Fruit fly (Drosophila melanogaster) whole organism, adult: ENCODE results near the gene Ns1.
A peak's percentile ranks its signal among the peaks of the same experiment; 100 is the strongest.

Experiments used
- CG11617 ChIP-seq: fragments of 200-800 bp; sonication (Bioruptor generic); optimal IDR thresholded peaks from 2 replicates; lab custom pipeline; 2017; ENCODE audit warnings: mild to moderate bottlenecking, missing biosample characterization, missing genetic modification reagents, missing genetic modification characterization
- CG12768 ChIP-seq: fragments of 200-800 bp; sonication (Bioruptor generic); optimal IDR thresholded peaks from 2 replicates; lab custom pipeline; 2017; ENCODE audit warnings: missing biosample characterization, missing genetic modification characterization, mild to moderate bottlenecking, moderate library complexity, missing genetic modification reagents
- CG14711 ChIP-seq: fragments of 200-800 bp; sonication (Bioruptor generic); optimal IDR thresholded peaks from 2 replicates; lab custom pipeline; 2018; ENCODE audit warnings: missing biosample characterization, mild to moderate bottlenecking, missing genetic modification characterization, moderate library complexity
- CG1620 ChIP-seq: fragments of 200-800 bp; sonication (Bioruptor generic); optimal IDR thresholded peaks from 2 replicates; lab custom pipeline; 2016; ENCODE audit warnings: missing biosample characterization, missing genetic modification characterization
- CG33017 ChIP-seq: fragments of 200-800 bp; sonication (Bioruptor generic); optimal IDR thresholded peaks from 2 replicates; lab custom pipeline; 2018; ENCODE audit warnings: missing biosample characterization, mild to moderate bottlenecking, missing genetic modification characterization, moderate library complexity
- CG5204 ChIP-seq: fragments of 200-800 bp; sonication (Bioruptor generic); optimal IDR thresholded peaks from 2 replicates; lab custom pipeline; 2016; ENCODE audit warnings: missing biosample characterization, missing genetic modification characterization
- CG7045 ChIP-seq: fragments of 200-800 bp; sonication (Bioruptor generic); optimal IDR thresholded peaks from 2 replicates; lab custom pipeline; 2017; ENCODE audit warnings: missing biosample characterization, mild to moderate bottlenecking, missing genetic modification characterization
- CG7101 ChIP-seq: fragments of 200-800 bp; sonication (Bioruptor generic); optimal IDR thresholded peaks from 2 replicates; lab custom pipeline; 2018; ENCODE audit warnings: missing biosample characterization, mild to moderate bottlenecking, missing genetic modification characterization, moderate library complexity
- Clk ChIP-seq: fragments of 200-800 bp; sonication (Bioruptor generic); optimal IDR thresholded peaks from 2 replicates; lab custom pipeline; 2017; ENCODE audit warnings: missing biosample characterization, missing genetic modification characterization
- Crg-1 ChIP-seq: fragments of 200-800 bp; sonication (Bioruptor generic); optimal IDR thresholded peaks from 2 replicates; lab custom pipeline; 2016; ENCODE audit warnings: missing biosample characterization, missing genetic modification characterization
- Hr96 ChIP-seq: fragments of 200-800 bp; sonication (Bioruptor generic); optimal IDR thresholded peaks from 2 replicates; lab custom pipeline; 2016; ENCODE audit warnings: missing biosample characterization, missing genetic modification characterization
- Mnt ChIP-seq: fragments of 200-800 bp; sonication (Bioruptor generic); optimal IDR thresholded peaks from 2 replicates; lab custom pipeline; 2016; ENCODE audit warnings: missing biosample characterization, mild to moderate bottlenecking, missing genetic modification characterization
- bab1 ChIP-seq: fragments of 200-800 bp; sonication (Bioruptor generic); optimal IDR thresholded peaks from 3 replicates; lab custom pipeline; 2019; ENCODE audit warnings: missing biosample characterization, mild to moderate bottlenecking, missing genetic modification characterization, moderate library complexity
- cic ChIP-seq: fragments of 200-800 bp; sonication (Bioruptor generic); optimal IDR thresholded peaks from 2 replicates; lab custom pipeline; 2017; ENCODE audit warnings: missing biosample characterization, mild to moderate bottlenecking, missing genetic modification characterization, moderate library complexity
- cnc ChIP-seq, 2 experiments: fragments of >200 bp; optimal IDR thresholded peaks; 2 replicates each; lab custom pipeline; 2017
- kay ChIP-seq: fragments of 200-800 bp; sonication (Bioruptor generic); peaks from one replicate; lab custom pipeline; 2016; ENCODE audit warnings: missing biosample characterization, missing genetic modification characterization, borderline replicate concordance
- ovo ChIP-seq: fragments of 200-800 bp; sonication (Bioruptor generic); optimal IDR thresholded peaks from 2 replicates; lab custom pipeline; 2016; ENCODE audit warnings: missing biosample characterization, missing genetic modification characterization
- pad ChIP-seq: fragments of 200-800 bp; sonication (Bioruptor generic); optimal IDR thresholded peaks from 3 replicates; lab custom pipeline; 2017; ENCODE audit warnings: missing biosample characterization, missing genetic modification characterization, mild to moderate bottlenecking, moderate library complexity, missing genetic modification reagents
- tj ChIP-seq: fragments of 200-800 bp; sonication (Bioruptor generic); optimal IDR thresholded peaks from 3 replicates; lab custom pipeline; 2017; ENCODE audit warnings: missing biosample characterization, mild to moderate bottlenecking, missing genetic modification characterization, moderate library complexity
- toe ChIP-seq: fragments of 200-800 bp; sonication (Bioruptor generic); optimal IDR thresholded peaks from 2 replicates; lab custom pipeline; 2016; ENCODE audit warnings: missing biosample characterization, missing genetic modification characterization

Gene Ns1

dm6 chr3R:17082471-17082870, 10.0 kb upstream of the Ns1 start:
- TF ChIP-seq CG1620 = no peak
- no peak for TF ChIP-seq tj (GFP tag; lab: Kevin White, UChicago)
- no peak for TF ChIP-seq Clk (GFP tag; lab: Kevin White, UChicago)
- no peak for TF ChIP-seq CG11617 (GFP tag; lab: Kevin White, UChicago)
- no peak for TF ChIP-seq CG7045 (GFP tag; lab: Kevin White, UChicago)
- TF ChIP-seq kay = no peak
- no peak for TF ChIP-seq pad (GFP tag; lab: Kevin White, UChicago)
- TF ChIP-seq CG14711 = no peak
- TF ChIP-seq CG5204 (GFP tag; lab: Kevin White, UChicago) = no peak
- no peak for TF ChIP-seq CG33017
- TF ChIP-seq Crg-1 (GFP tag; lab: Kevin White, UChicago) = no peak
- no peak for TF ChIP-seq cic (GFP tag; lab: Kevin White, UChicago)
- TF ChIP-seq cnc (optimal IDR thresholded peaks at IDR 0.05; lab: Kevin White, UChicago) = no peak
- no peak for TF ChIP-seq CG7101 (tag; lab: Kevin White, UChicago)
- TF ChIP-seq Hr96 = no peak
- no peak for TF ChIP-seq bab1 (GFP tag; lab: Kevin White, UChicago)
- TF ChIP-seq toe (GFP tag; lab: Kevin White, UChicago) = no peak
- TF ChIP-seq Mnt (GFP tag; lab: Kevin White, UChicago) = no peak
- TF ChIP-seq CG12768 (GFP tag; lab: Kevin White, UChicago) = no peak

- TF ChIP-seq CG5204 (GFP tag; lab: Kevin White, UChicago) (no peak), tj (GFP tag; lab: Kevin White, UChicago) (peak; percentile 36), CG12768 (GFP tag; lab: Kevin White, UChicago) (peak; percentile 61), cnc (optimal IDR thresholded peaks at IDR 0.05; lab: Kevin White, UChicago) (no peak), Clk (GFP tag; lab: Kevin White, UChicago) (peak; percentile 1), CG7101 (tag; lab: Kevin White, UChicago) (peak; percentile 66), ovo (GFP tag; lab: Kevin White, UChicago) (no peak), Hr96 (no peak), Crg-1 (GFP tag; lab: Kevin White, UChicago) (no peak), CG11617 (GFP tag; lab: Kevin White, UChicago) (peak; percentile 49), kay (peak; percentile 68), cic (GFP tag; lab: Kevin White, UChicago) (no peak), CG1620 (no peak), CG14711 (peak; percentile 58), CG7045 (GFP tag; lab: Kevin White, UChicago) (peak; percentile 80), Mnt (GFP tag; lab: Kevin White, UChicago) (no peak), CG33017 (peak; percentile 82), toe (GFP tag; lab: Kevin White, UChicago) (no peak), bab1 (GFP tag; lab: Kevin White, UChicago) (peak; percentile 65), pad (GFP tag; lab: Kevin White, UChicago) (peak; percentile 37)
Observed at dm6 chr3R:17081359-17081935, 9.0 kb upstream of the Ns1 start.

- TF ChIP-seq toe (GFP tag; lab: Kevin White, UChicago) (peak; percentile 89), CG14711 (peak; percentile 81), Clk (GFP tag; lab: Kevin White, UChicago) (peak; percentile 88), Mnt (GFP tag; lab: Kevin White, UChicago) (peak; percentile 28), Hr96 (peak; percentile 87), Crg-1 (GFP tag; lab: Kevin White, UChicago) (peak; percentile 52), tj (GFP tag; lab: Kevin White, UChicago) (peak; percentile 73), cnc (optimal IDR thresholded peaks at IDR 0.05; lab: Kevin White, UChicago) (no peak), pad (GFP tag; lab: Kevin White, UChicago) (peak; percentile 77), CG11617 (GFP tag; lab: Kevin White, UChicago) (peak; percentile 94), CG7045 (GFP tag; lab: Kevin White, UChicago) (peak; percentile 96), kay (peak; percentile 87), ovo (GFP tag; lab: Kevin White, UChicago) (peak; percentile 15), bab1 (GFP tag; lab: Kevin White, UChicago) (peak; percentile 91), cic (GFP tag; lab: Kevin White, UChicago) (peak; percentile 54), CG1620 (peak; percentile 79), CG33017 (peak; percentile 90), CG7101 (tag; lab: Kevin White, UChicago) (peak; percentile 92), CG12768 (GFP tag; lab: Kevin White, UChicago) (peak; percentile 92), CG5204 (GFP tag; lab: Kevin White, UChicago) (peak; percentile 94)
Observed at dm6 chr3R:17080666-17081358, 8.3 kb upstream of the Ns1 start.

- no peak for TF ChIP-seq cnc (optimal IDR thresholded peaks at IDR 0.05; lab: Kevin White, UChicago)
- TF ChIP-seq Clk (GFP tag; lab: Kevin White, UChicago) = peak; percentile 3
- peak; percentile 90 for TF ChIP-seq Crg-1 (GFP tag; lab: Kevin White, UChicago)
- TF ChIP-seq cic (GFP tag; lab: Kevin White, UChicago) = peak; percentile 72
- no peak for TF ChIP-seq CG5204 (GFP tag; lab: Kevin White, UChicago)
- peak; percentile 23 for TF ChIP-seq bab1 (GFP tag; lab: Kevin White, UChicago)
- TF ChIP-seq tj (GFP tag; lab: Kevin White, UChicago) = no peak
- peak; percentile 69 for TF ChIP-seq ovo (GFP tag; lab: Kevin White, UChicago)
- TF ChIP-seq Mnt (GFP tag; lab: Kevin White, UChicago) = peak; percentile 97
- peak; percentile 57 for TF ChIP-seq CG14711
- TF ChIP-seq CG7045 (GFP tag; lab: Kevin White, UChicago) = no peak
- no peak for TF ChIP-seq kay
- TF ChIP-seq CG1620 = peak; percentile 88
- TF ChIP-seq CG7101 (tag; lab: Kevin White, UChicago) = peak; percentile 77
- peak; percentile 74 for TF ChIP-seq Hr96
- peak; percentile 21 for TF ChIP-seq CG33017
- peak; percentile 67 for TF ChIP-seq CG11617 (GFP tag; lab: Kevin White, UChicago)
- no peak for TF ChIP-seq pad (GFP tag; lab: Kevin White, UChicago)
- TF ChIP-seq toe (GFP tag; lab: Kevin White, UChicago) = peak; percentile 79
- no peak for TF ChIP-seq CG12768 (GFP tag; lab: Kevin White, UChicago)
Observed at dm6 chr3R:17079859-17080255, 7.4 kb upstream of the Ns1 start, which contains the start of the genes Keap1 and kuk. Gene Keap1, minus strand, starts transcription at chr3R:17079945. Gene kuk, plus strand, starts transcription at chr3R:17080244.
